Fruit fly (Drosophila melanogaster): ENCODE data around the gene CG42342.

The CG42342 gene

dm6 chr3R:16480995-16481394 is 21.6 kb upstream of the CG42342 start, which contains the start of gene Dhfr:
Dhfr (plus strand) TSS chr3R:16481167.
- no peak for TF ChIP-seq CG8478 (optimal IDR thresholded peaks at IDR 0.05)

dm6 chr3R:16482276-16482675 is 20.3 kb upstream of the CG42342 start, which contains the start of gene Sdhaf3:
Sdhaf3 (minus strand) TSS chr3R:16482452.
- TF ChIP-seq usp (GFP tag; optimal IDR thresholded peaks at IDR 0.05) (no peak), EcR (GFP tag; optimal IDR thresholded peaks at IDR 0.05) (no peak)

DNA sequence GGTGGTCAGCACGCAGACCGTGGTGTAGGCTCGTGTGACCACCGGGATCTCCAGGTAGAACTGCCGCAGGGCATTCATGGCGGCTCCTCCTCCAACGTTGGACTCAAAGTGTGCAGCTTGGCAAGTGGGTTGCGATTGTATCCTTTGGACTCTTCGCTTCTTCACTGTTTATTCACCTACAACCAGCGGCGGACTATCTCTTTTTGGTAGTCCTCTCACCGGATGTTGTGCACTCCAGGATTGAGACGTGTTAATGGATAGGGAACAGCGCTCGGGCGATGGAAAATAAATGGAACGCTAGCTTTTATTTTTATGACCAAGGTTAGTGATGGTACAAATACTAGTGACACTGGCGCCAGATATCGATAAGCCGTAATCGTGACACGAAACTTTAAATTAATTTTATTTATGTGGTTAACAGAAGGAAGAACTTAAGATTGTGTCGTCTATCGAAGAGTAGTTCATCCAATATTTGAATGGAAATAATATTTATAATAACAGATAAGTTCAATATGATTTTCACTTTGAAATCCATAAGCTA is 18.6 kb upstream of the CG42342 start, which contains the start of gene Der-2:
TSS of gene Der-2 (minus strand) at position 347 of the 541 bp plus-strand sequence.
- TF ChIP-seq Dll (optimal IDR thresholded peaks at IDR 0.05), result no peak
- TF ChIP-seq psq (optimal IDR thresholded peaks at IDR 0.05), result no peak
- no peak for TF ChIP-seq EcR (GFP tag; optimal IDR thresholded peaks at IDR 0.05)
- no peak for TF ChIP-seq usp (GFP tag; optimal IDR thresholded peaks at IDR 0.05)
- TF ChIP-seq CG8478 (optimal IDR thresholded peaks at IDR 0.05), result no peak
- no peak for TF ChIP-seq pan (optimal IDR thresholded peaks at IDR 0.05)

DNA sequence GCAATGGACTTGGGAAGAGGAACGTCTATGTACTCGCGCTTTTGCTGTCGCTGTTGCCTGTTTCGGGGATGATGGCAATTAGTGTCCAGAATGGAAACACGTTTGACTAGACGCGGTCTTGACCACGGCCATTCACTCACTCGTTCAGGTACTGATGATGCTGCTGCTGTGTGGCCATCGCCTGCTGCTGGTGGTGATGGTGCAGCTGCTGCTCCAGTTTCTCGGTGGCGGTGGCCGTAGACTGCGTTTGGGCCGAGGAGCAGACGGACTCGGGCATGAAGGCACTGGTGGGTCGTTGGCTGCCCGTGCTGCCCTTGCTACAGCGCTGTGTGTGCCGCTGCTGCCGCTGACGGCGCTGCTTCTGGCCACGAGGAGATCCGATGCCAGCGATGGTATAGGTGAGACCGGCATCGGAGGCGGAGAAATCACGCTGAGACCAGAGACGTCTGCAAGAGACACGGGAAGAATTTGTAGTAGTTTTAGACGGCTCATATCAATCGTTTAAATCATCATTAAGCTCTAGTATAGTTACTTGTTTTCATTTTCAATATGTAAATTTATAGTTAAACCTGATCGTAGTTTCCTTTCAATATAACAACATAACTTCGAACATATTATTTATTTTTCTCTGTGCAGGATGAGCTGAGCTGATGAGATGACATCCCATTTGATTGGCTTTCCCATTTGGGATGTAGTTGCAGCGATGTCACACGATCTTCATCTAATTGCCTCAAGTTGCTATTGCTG is 16.9 kb upstream of the CG42342 start:
- no peak for TF ChIP-seq Dll (optimal IDR thresholded peaks at IDR 0.05)
- no peak for TF ChIP-seq psq (optimal IDR thresholded peaks at IDR 0.05)

- TF ChIP-seq Dll (optimal IDR thresholded peaks at IDR 0.05), result no peak
- no peak for TF ChIP-seq psq (optimal IDR thresholded peaks at IDR 0.05)
- no peak for TF ChIP-seq pan (optimal IDR thresholded peaks at IDR 0.05)
- no peak for TF ChIP-seq EcR (GFP tag; optimal IDR thresholded peaks at IDR 0.05)
- no peak for TF ChIP-seq CG8478 (optimal IDR thresholded peaks at IDR 0.05)
- TF ChIP-seq usp (GFP tag; optimal IDR thresholded peaks at IDR 0.05), result no peak
These were observed 7.2 kb upstream of the CG42342 start, which contains the start of gene Cad89D for dm6 chr3R:16495322-16495721. Cad89D (minus strand) TSS chr3R:16495422.

DNA sequence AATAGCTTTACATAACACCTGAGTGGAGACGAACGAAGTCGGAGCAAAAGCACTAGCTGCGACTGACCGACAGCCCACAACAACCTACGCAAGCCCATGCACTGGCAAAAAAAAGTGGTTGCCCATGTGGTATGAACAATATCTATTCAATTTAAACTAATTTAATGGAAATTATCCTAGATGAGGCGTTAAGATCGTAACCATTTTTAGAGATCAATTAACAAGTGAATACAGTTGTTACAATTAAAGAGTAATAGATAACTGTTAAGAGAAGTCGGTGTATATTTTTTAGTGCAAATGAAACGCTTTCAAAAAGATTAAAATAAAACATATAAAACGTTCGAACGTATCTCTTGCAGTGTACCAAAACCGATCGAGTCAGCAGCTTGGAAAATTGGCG is 6.4 kb upstream of the CG42342 start:
- TF ChIP-seq EcR (GFP tag; optimal IDR thresholded peaks at IDR 0.05), result no peak
- TF ChIP-seq pan (optimal IDR thresholded peaks at IDR 0.05), result no peak
- TF ChIP-seq usp (GFP tag; optimal IDR thresholded peaks at IDR 0.05), result no peak
- TF ChIP-seq CG8478 (optimal IDR thresholded peaks at IDR 0.05), result no peak
- TF ChIP-seq Dll (optimal IDR thresholded peaks at IDR 0.05), result no peak
- TF ChIP-seq psq (optimal IDR thresholded peaks at IDR 0.05), result no peak

dm6 chr3R:16497379-16497778 is 5.2 kb upstream of the CG42342 start:
- TF ChIP-seq EcR (GFP tag; optimal IDR thresholded peaks at IDR 0.05) (no peak), CG8478 (optimal IDR thresholded peaks at IDR 0.05) (no peak), usp (GFP tag; optimal IDR thresholded peaks at IDR 0.05) (no peak), psq (optimal IDR thresholded peaks at IDR 0.05) (no peak), pan (optimal IDR thresholded peaks at IDR 0.05) (no peak), Dll (optimal IDR thresholded peaks at IDR 0.05) (no peak)

- TF ChIP-seq EcR (GFP tag; optimal IDR thresholded peaks at IDR 0.05), result no peak
These were observed 3.7 kb upstream of the CG42342 start, which contains the start of gene Gr89a for dm6 chr3R:16498859-16499258. Gr89a (minus strand) TSS chr3R:16498959.

DNA sequence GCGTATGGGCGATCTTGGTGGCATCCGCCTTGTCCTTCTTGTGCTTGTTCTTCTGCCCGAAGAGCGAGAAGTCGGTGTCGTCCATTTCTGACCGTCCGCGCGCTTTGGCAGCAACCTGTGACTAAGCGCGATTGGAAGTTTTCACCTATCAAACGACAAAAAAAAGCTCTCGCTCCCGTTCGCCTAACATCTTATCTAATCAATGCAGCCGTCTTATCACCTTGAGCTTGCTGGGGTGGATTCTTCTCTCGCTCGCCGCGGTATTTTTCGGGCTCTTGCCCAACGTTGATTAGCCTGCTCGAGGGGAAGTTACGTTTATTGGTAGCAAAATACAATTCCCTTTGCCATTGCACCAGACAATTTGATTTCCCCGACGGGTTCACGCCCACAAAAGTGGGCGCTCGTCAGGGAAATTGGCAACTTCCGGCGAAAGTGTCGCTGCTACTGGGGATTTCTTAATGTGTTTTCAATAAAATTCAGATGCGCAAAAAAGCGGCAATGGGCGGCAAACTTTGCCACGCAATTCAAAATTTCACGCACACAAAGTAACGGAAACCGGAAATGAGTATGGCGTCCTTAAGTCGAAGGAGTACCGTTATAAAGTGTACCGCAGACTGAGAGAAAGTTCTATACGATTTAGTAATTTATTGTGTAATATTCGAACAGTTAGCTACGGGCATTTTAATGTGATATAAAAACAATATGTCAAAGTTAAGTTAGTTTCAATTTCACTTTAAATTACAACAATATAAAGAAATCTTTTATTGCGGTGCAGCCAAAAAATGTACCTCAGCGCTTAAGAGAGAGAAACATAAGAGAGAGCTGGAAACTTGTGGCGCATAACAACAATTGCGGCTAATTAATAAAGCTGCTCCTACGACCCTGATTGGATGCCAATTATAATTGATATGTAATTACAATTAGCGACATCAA is 1.4 kb upstream of the CG42342 start, which contains the start of gene Decay:
TSS of gene Decay (minus strand) at position 132 of the 933 bp plus-strand sequence.
- TF ChIP-seq pan (optimal IDR thresholded peaks at IDR 0.05) (no peak), Dll (optimal IDR thresholded peaks at IDR 0.05) (no peak), psq (optimal IDR thresholded peaks at IDR 0.05) (no peak), EcR (GFP tag; optimal IDR thresholded peaks at IDR 0.05) (no peak)

DNA sequence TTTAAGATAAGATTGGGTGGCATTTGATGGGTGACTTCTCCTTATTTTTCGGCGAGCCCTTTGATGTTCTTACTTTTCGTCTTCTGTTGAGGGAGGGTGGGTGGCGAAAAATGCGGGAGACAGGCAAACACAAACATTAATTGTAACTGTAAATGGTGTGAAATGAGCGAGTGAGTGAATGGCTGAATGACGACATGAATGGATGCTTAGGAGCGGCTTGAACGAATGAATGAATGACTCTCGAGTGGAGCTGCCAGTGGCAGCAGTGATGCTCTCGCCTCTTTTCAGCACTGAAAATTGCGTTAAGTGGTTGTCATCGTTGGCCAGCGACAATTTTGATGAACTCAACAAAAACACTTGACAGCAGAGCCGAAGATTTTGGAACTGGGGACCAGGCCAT is 2.0 kb downstream of the CG42342 start:
- TF ChIP-seq Dll (optimal IDR thresholded peaks at IDR 0.05), result no peak
- TF ChIP-seq pan (optimal IDR thresholded peaks at IDR 0.05), result no peak
- no peak for TF ChIP-seq psq (optimal IDR thresholded peaks at IDR 0.05)
- no peak for TF ChIP-seq CG8478 (optimal IDR thresholded peaks at IDR 0.05)
- TF ChIP-seq usp (GFP tag; optimal IDR thresholded peaks at IDR 0.05), result no peak
- no peak for TF ChIP-seq EcR (GFP tag; optimal IDR thresholded peaks at IDR 0.05)

- TF ChIP-seq pan (optimal IDR thresholded peaks at IDR 0.05) (no peak), psq (optimal IDR thresholded peaks at IDR 0.05) (no peak), EcR (GFP tag; optimal IDR thresholded peaks at IDR 0.05) (no peak), CG8478 (optimal IDR thresholded peaks at IDR 0.05) (no peak), Dll (optimal IDR thresholded peaks at IDR 0.05) (no peak), usp (GFP tag; optimal IDR thresholded peaks at IDR 0.05) (no peak)
These were observed 5.1 kb downstream of the CG42342 start for dm6 chr3R:16507706-16508105.

- TF ChIP-seq pan (optimal IDR thresholded peaks at IDR 0.05) (no peak), CG8478 (optimal IDR thresholded peaks at IDR 0.05) (no peak), usp (GFP tag; optimal IDR thresholded peaks at IDR 0.05) (no peak), EcR (GFP tag; optimal IDR thresholded peaks at IDR 0.05) (no peak)
These were observed 7.6 kb downstream of the CG42342 start for dm6 chr3R:16510128-16510527.
